Worm (Caenorhabditis elegans) whole organism, L3 larva: ENCODE measurements around the gene yap-1.

ENCODE experiments used
- lin-15B ChIP-seq: fragments of 150-350 bp; optimal IDR thresholded peaks from 2 replicates; lab custom pipeline; 2014; ENCODE audit warnings: missing biosample characterization, missing genetic modification characterization
- nhr-12 ChIP-seq: fragments of 150-350 bp; optimal IDR thresholded peaks from 2 replicates; lab custom pipeline; 2014; ENCODE audit warnings: missing biosample characterization, missing genetic modification characterization
- nhr-77 ChIP-seq: fragments of 150-350 bp; optimal IDR thresholded peaks from 2 replicates; lab custom pipeline; 2014; ENCODE audit warnings: missing biosample characterization, missing genetic modification characterization
- pha-4 ChIP-seq: fragments of 150-350 bp; optimal IDR thresholded peaks from 2 replicates; lab custom pipeline; 2014; ENCODE audit warnings: missing biosample characterization, missing genetic modification reagents, missing genetic modification characterization
- skn-1 ChIP-seq: fragments of 150-350 bp; optimal IDR thresholded peaks from 2 replicates; lab custom pipeline; 2014; ENCODE audit warnings: missing biosample characterization, missing genetic modification characterization

DNA sequence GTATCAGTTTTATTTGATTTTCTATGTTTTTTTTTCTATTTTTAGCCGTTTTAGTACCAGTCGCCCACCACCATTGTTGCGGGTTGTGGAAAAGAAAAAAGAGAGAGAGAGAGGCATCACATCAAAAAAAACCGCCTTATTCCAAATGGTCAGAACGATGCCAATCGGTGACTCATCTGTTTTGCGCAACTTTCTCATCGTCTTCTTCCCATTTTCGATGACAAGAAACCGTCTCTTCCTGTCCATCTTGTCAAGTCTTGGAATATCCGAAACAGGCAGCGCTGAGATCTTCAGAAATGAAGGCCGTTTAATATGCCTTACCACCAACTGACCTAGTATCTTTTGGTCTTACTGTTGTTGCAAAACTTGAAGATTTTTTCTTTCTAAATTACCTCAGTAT is 5.3 kb upstream of the yap-1 start:
- TF ChIP-seq nhr-77 (tag; lab: Kevin White, UChicago) (no peak), nhr-12 (tag; lab: Kevin White, UChicago) (no peak), pha-4 (no peak), skn-1 (tag; lab: Kevin White, UChicago) (no peak), lin-15B (no peak)
